Worm (Caenorhabditis elegans) whole organism, early embryonic: ENCODE measurements around the gene ttr-19.

Experiments used
- B0310.2 ChIP-seq: sonication (generic microtip); optimal IDR thresholded peaks from 2 replicates; lab custom pipeline; 2016; ENCODE audit warnings: mild to moderate bottlenecking, missing genetic modification characterization, missing compliant biosample characterization
- F13C5.2 ChIP-seq: sonication (generic microtip); optimal IDR thresholded peaks from 2 replicates; lab custom pipeline; 2017; ENCODE audit warnings: mild to moderate bottlenecking, missing genetic modification characterization, inconsistent platforms, missing compliant biosample characterization
- ama-1 ChIP-seq: fragments of 150-350 bp; optimal IDR thresholded peaks from 2 replicates; lab custom pipeline; 2014
- ceh-13 ChIP-seq: fragments of 200-800 bp; sonication (Bioruptor generic); optimal IDR thresholded peaks from 2 replicates; lab custom pipeline; 2018; ENCODE audit warnings: mild to moderate bottlenecking, missing genetic modification characterization, missing compliant biosample characterization
- ets-7 ChIP-seq: sonication (generic microtip); optimal IDR thresholded peaks from 2 replicates; lab custom pipeline; 2016; ENCODE audit warnings: missing genotype, missing genetic modification characterization, missing compliant biosample characterization
- flt-1 ChIP-seq: fragments of 200-800 bp; sonication (Bioruptor generic); IDR thresholded peaks from 2 replicates; pipeline ENCODE4 v1.3.6; 2022; ENCODE audit warnings: missing genetic modification characterization, missing compliant biosample characterization
- hmbx-1 ChIP-seq: sonication (generic microtip); optimal IDR thresholded peaks from 2 replicates; lab custom pipeline; 2016; ENCODE audit warnings: mild to moderate bottlenecking, missing genetic modification characterization, missing compliant biosample characterization
- hnd-1 ChIP-seq: sonication (generic microtip); optimal IDR thresholded peaks from 2 replicates; lab custom pipeline; 2016; ENCODE audit warnings: missing genetic modification characterization, missing compliant biosample characterization
- tbx-11 ChIP-seq: fragments of 200-800 bp; sonication (Bioruptor generic); IDR thresholded peaks from 2 replicates; pipeline ENCODE4 v1.3.6; 2022; ENCODE audit warnings: missing genetic modification characterization, missing compliant biosample characterization

- TF ChIP-seq F13C5.2 = no peak
- no peak for TF ChIP-seq B0310.2 (tag; lab: Kevin White, UChicago)
- TF ChIP-seq ama-1 (lab: Kevin White, UChicago) = no peak
- TF ChIP-seq tbx-11 (GFP tag; lab: Robert Waterston, UW) = no peak
- no peak for TF ChIP-seq ceh-13
- TF ChIP-seq ets-7 (tag; lab: Kevin White, UChicago) = no peak
- no peak for TF ChIP-seq flt-1 (GFP tag; lab: Robert Waterston, UW)
- no peak for TF ChIP-seq hmbx-1 (tag; lab: Kevin White, UChicago)
- no peak for TF ChIP-seq hnd-1
Observed at ce11 chrV:10212027-10212426, 15.2 kb downstream of the ttr-19 start, which contains the start of gene zhit-3.
